Fruit fly (Drosophila melanogaster) S2 (cell line): Measurements from ENCODE around the gene mTerf3.

Experiments used
- CG8478 ChIP-seq: fragments of >200 bp; optimal IDR thresholded peaks from 2 replicates; lab custom pipeline; 2018
- CTCF ChIP-seq, 2 experiments: fragments of >200 bp; optimal IDR thresholded peaks; 2 replicates each; lab custom pipeline; 2018

Gene mTerf3

DNA sequence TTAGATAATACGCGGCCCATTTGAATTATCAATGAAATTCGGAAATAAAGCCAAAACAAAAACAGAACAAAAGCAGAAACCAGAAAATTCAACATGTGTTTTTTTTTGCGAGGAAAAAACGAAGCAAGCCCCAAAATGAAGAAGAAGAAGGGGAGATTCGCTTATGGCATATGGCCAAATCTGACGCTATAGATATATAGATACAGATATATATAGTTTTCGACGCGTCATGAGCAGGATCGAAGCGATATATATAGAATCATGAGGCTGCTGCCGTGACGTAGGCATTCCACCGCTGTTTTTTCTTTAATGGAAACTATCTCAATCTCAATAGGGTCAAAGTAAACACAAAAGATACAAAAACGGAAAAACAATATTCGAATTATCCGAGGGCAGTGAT, 17.9 kb upstream of the mTerf3 start:
- TF ChIP-seq CG8478 (lab: Kevin White, UChicago) (no peak), CTCF (optimal IDR thresholded peaks at IDR 0.05; lab: Kevin White, UChicago) (no peak)

DNA sequence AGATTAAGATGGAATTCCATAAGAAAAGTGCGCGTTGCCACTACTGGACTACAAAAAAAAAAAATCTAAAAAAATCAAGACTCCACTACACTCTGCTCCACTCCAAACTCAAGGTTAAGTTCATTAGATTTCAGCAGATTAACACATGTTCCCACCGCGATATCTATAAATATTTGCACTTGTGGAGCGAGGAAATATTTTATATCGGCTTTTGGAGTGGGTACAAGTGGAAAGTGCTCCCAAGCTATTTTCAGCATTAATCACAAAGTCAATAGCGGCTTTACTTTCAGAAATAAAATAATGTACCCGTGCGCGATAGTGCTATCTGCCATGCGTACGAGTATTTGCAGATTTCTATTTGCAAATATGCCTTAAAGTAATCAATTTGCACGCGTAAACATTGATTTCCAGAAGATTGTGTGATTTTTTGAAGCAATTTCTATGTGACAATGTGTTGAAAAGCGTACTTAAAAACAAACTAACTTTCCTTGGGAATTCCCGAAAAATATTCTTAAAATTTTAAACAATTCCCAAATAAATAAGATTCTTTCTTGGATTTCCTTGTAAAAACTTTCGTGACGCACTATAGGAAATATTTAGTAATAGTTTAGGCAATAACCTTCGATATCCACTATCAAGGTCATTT, 17.2 kb upstream of the mTerf3 start:
- TF ChIP-seq CTCF (optimal IDR thresholded peaks at IDR 0.05; lab: Kevin White, UChicago) (no peak), CG8478 (lab: Kevin White, UChicago) (no peak)

DNA sequence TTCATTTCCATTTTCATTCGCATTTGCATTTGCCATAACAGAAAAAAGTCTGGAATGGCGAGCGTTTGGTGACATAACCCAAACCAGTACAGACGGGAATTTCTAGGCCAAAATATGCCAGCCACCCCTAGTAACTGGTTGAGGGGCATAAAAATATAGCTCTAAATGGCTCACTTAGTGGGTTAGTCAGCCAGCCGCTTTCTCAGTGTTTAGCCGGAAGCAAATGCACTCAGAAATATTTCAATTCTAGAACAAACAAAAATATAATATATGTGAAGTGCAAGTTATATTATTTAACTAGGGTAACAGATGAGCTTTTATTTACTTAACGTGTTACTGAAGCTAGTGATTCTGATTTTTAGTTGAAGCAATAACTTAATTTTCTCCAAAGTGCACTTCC, 16.3 kb upstream of the mTerf3 start:
- no peak for TF ChIP-seq CTCF (optimal IDR thresholded peaks at IDR 0.05; lab: Kevin White, UChicago)
- TF ChIP-seq CG8478 (lab: Kevin White, UChicago), result no peak

DNA sequence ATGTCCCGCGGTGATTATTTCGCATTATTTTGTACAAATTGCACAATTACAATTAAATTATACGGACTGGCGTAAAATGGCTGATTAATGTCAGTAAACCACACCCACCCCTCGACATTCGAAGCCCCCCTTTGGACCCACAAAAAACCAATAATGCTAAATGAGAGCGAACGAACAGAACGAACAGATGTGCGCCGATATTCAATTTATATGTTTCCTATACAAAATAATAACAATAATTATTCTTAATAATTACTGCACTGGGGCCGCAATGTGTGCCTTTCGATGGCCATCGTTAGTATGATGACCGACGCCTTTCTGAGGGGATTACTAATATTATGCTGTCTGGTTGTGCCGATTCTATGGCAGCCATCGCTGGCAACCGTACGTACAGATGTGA, 12.8 kb upstream of the mTerf3 start, which contains the start of gene CG13250:
Gene CG13250, plus strand, starts transcription at position 301 of the 400 bp plus-strand sequence.
- TF ChIP-seq CG8478 (lab: Kevin White, UChicago) (no peak), CTCF (optimal IDR thresholded peaks at IDR 0.05; lab: Kevin White, UChicago) (no peak)

DNA sequence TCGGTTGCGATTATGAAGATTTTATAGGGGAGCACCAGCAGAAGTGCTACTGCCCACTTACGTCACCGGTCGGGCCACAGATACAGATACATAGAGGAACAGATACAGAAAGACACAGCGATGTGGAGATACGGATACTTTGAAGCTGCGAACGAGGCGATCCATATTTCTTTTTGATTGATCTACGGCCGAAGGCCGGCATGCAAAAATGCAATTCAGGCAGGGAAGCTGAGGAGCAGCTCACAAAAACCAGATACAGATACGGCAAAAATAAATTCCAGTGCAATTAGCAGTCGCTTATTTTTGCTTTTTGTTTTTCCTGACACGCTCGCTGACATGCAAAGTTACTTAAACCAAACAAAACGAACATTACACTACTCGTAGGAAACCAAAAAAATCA, 10.7 kb upstream of the mTerf3 start:
- TF ChIP-seq CTCF (optimal IDR thresholded peaks at IDR 0.05; lab: Kevin White, UChicago), result no peak
- TF ChIP-seq CG8478 (lab: Kevin White, UChicago), result no peak

DNA sequence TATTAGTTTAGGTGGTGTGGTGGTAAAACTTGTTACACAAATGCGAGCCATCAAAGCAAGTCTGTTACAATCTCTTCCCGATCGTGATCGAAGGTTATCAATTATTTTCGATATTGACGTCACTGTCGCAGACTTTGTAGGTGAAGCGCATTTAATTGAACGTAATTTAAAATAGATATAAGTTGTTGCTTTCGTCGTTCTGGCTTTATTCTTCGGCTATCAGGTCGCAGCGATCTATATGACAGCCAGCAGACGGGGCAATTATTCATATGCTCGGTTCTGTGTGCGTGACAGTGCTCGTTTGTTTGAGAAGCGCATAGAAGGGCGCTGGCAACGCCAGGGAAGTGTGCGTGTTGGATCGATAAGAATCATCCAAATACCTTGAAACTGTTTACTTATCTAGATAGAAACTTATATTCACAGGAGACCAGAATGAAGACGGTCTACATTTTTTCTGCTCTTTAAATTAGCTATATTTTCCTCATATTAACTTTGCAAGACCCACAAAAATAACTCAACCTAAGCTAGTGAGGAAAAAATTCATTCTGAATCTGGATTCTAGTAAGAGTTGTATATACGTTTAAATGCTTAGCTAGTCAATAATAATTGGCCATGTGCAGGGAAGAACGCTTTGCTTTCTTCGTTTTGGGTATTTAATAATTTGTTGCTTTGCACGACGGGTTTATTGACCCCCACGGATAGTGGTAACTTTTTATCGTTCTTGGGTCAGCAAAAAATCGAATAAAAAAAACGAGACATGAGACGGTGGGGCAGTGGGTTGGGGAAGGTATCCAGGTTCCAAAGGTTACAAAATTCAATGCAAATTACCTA, 10.0 kb upstream of the mTerf3 start:
- no peak for TF ChIP-seq CG8478 (lab: Kevin White, UChicago)
- no peak for TF ChIP-seq CTCF (optimal IDR thresholded peaks at IDR 0.05; lab: Kevin White, UChicago)

DNA sequence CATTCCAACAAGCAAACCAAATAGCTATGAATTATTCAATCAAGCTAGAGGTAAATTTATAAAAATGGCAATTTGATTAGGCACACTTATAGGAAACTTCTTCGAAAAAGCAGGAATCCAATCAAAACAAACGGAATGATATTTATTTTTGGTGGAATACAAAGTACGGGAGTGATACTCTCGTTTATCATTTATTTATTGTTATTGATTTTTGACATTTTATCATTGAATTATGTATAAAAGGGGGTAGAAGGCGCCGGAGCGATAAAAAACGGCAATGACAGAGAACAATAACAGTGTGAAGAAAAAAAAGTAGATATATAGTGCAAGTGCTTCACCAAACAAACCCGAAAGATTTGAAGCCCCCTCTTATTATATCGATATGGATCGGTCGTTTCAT, 9.3 kb upstream of the mTerf3 start:
- TF ChIP-seq CTCF (optimal IDR thresholded peaks at IDR 0.05; lab: Kevin White, UChicago), result no peak
- no peak for TF ChIP-seq CG8478 (lab: Kevin White, UChicago)

DNA sequence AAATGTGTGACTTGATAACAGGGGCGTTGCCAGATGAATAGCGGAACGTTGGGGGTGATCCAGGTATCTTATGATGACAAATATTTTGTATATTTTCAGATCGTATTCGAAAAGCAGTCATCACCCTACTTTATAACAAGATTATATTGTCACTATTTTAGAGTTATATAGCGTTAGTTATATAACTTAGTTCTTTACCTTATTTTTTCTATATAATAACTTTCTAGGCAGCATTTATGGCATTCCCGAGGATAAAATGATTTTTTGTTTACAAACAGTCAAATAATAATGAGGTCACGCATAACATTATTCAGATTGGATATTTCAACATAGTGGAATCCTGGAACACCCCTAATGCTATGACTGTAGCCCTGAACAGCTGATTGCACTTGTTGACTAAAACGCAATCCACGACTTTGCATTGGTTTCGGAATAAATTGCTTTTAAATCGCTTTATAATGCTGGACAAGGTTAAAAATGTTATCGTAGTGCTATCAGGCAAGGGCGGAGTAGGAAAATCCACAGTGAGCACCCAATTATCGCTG, 5.7 kb upstream of the mTerf3 start, which contains the start of gene Nubp2:
Gene Nubp2, plus strand, starts transcription at position 381 of the 545 bp plus-strand sequence.
- TF ChIP-seq CTCF (optimal IDR thresholded peaks at IDR 0.05; lab: Kevin White, UChicago), result no peak

DNA sequence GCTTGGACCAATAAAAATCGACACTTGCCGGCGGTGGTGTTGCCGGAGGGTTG, 5.4 kb upstream of the mTerf3 start, which contains the start of gene Pss:
Gene Pss, minus strand, starts transcription at position 32 of the 53 bp plus-strand sequence.
- TF ChIP-seq CG8478 (lab: Kevin White, UChicago) (no peak), CTCF (optimal IDR thresholded peaks at IDR 0.05; lab: Kevin White, UChicago) (no peak)

DNA sequence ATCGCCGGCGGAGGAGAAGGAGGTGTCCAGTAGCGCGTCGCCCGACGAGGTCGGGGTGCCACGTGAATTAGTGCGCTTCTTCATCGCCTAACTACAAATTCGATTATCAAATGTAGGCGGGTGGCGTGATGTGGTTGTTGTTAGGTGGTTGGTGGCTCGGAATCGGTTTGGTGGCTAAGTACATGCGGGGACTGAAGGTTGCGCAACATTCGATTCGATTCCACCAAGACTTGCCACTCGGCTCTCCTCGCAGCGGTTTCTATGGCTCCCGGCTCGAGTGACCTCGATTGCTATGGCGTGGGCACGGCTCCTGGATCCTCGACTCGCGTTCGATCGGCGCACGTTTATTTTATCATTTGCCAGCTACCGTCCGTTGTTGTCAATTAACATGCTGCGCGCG, 5.2 kb upstream of the mTerf3 start:
- TF ChIP-seq CG8478 (lab: Kevin White, UChicago) (no peak), CTCF (optimal IDR thresholded peaks at IDR 0.05; lab: Kevin White, UChicago) (no peak)

DNA sequence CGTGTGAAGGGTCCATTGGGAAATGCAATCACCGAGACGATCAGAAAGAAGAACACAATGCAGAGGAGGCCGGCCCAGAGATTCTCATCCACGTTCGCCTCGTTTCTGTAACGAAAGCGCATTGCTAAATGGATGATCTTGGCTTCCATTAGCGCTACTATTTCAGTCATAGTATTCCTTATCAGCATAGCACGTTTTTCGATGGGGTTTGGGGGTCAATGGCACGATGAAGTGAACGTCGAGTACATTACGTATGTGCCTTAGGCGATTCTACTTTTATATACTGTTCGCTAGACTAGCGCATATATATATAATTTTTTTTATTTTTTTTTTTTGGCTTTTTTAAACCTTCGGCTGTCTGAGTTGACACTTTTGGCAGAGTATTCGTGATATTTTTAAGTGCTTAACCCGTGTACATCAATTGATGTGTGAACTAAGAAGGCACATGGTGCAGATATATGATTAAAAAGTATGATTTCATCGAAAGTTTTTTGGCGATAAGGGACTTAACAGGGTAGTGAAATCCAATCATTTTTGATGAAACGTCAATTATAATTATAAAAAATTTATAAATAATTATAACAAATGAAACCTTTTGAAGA, 3.9 kb upstream of the mTerf3 start:
- no peak for TF ChIP-seq CG8478 (lab: Kevin White, UChicago)

DNA sequence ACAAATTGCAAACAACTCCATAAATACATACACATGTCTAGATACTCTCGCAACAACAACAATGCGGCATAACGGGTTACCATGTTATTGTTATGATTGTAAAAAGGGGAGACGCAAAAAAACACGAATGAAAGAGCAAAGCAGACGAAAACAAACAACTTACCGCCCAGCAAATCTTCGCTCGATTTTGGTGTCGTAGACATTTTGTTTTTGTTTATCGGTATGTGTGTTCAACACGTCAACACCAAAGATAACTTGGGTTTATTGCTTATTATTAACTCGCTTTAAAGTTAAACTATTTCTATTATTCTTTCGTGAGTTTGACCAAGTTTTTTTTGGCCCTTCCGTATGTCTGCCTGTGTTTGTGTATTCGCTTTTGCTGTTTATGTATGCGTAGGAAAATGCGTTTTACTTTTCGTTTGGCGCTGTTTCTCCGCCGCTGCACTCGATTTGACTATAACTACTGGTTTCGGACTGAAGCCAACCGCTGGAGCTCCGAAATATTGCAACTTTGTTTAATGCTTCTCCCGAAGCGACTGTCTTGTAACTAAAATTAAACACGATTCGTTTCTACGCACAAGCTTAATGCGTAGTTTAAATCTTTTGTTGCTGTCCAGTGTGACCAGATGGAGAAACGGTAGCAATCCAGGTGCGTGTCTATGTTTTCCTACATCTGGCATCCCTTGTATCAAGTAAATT, 1.6 kb downstream of the mTerf3 start, which contains the start of gene BNIP3:
Gene BNIP3, minus strand, starts transcription at position 589 of the 699 bp plus-strand sequence.
- no peak for TF ChIP-seq CTCF (optimal IDR thresholded peaks at IDR 0.05; lab: Kevin White, UChicago)
- no peak for TF ChIP-seq CG8478 (lab: Kevin White, UChicago)

DNA sequence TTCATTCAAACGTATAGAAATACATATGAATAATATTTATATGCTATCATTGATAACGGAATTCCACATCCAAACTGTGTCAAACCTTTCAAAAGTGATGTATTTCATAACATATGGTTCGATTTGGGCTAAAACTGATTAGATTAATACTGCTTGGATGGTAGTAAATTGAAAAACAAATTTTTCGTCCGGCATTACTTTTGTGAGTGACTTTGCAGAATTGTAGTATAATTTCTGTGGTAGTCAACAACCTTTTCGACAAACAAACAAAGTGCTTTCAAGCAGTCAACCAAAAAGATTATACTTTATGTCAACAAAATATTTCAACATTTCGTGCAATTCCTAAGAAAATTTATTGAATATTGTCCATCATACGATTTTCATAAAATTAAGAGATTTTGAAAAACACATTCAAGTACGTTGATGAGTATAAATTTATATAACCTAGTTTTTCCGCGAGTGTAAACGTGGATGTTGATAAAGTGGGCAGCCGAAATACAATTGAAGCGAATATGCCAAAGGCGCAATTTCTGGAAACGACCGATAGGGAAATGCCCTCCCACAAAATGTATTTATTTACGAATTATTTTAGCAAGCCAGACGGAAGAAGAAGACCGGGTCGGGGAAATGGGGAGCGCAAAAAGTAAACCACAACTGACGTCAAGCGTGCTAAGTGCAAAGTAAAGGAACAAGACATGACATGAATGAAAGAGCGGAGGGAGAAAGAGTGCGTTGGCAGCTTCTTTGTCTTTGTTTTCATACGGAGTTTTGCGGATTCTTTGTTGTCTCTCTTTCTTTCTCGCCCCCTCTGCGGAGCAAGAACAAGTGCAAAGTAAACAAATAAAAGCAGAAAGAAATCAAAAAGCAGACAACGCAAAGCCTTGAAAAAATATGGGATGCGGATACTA, 2.4 kb downstream of the mTerf3 start:
- TF ChIP-seq CTCF (optimal IDR thresholded peaks at IDR 0.05; lab: Kevin White, UChicago) (no peak), CG8478 (lab: Kevin White, UChicago) (no peak)
